Fruit fly (Drosophila melanogaster) whole organism, adult: ENCODE measurements around the gene CG6739.

ENCODE experiments used
- CG11617 ChIP-seq: fragments of 200-800 bp; sonication (Bioruptor generic); optimal IDR thresholded peaks from 2 replicates; lab custom pipeline; 2017; ENCODE audit warnings: mild to moderate bottlenecking, missing biosample characterization, missing genetic modification reagents, missing genetic modification characterization
- CG12768 ChIP-seq: fragments of 200-800 bp; sonication (Bioruptor generic); optimal IDR thresholded peaks from 2 replicates; lab custom pipeline; 2017; ENCODE audit warnings: missing biosample characterization, missing genetic modification characterization, mild to moderate bottlenecking, moderate library complexity, missing genetic modification reagents
- CG5204 ChIP-seq: fragments of 200-800 bp; sonication (Bioruptor generic); optimal IDR thresholded peaks from 2 replicates; lab custom pipeline; 2016; ENCODE audit warnings: missing biosample characterization, missing genetic modification characterization
- CG7101 ChIP-seq: fragments of 200-800 bp; sonication (Bioruptor generic); optimal IDR thresholded peaks from 2 replicates; lab custom pipeline; 2018; ENCODE audit warnings: missing biosample characterization, mild to moderate bottlenecking, missing genetic modification characterization, moderate library complexity
- Mnt ChIP-seq: fragments of 200-800 bp; sonication (Bioruptor generic); optimal IDR thresholded peaks from 2 replicates; lab custom pipeline; 2016; ENCODE audit warnings: missing biosample characterization, mild to moderate bottlenecking, missing genetic modification characterization
- bab1 ChIP-seq: fragments of 200-800 bp; sonication (Bioruptor generic); optimal IDR thresholded peaks from 3 replicates; lab custom pipeline; 2019; ENCODE audit warnings: missing biosample characterization, mild to moderate bottlenecking, missing genetic modification characterization, moderate library complexity
- kay ChIP-seq: fragments of 200-800 bp; sonication (Bioruptor generic); peaks from one replicate; lab custom pipeline; 2016; ENCODE audit warnings: missing biosample characterization, missing genetic modification characterization, borderline replicate concordance
- pad ChIP-seq: fragments of 200-800 bp; sonication (Bioruptor generic); optimal IDR thresholded peaks from 3 replicates; lab custom pipeline; 2017; ENCODE audit warnings: missing biosample characterization, missing genetic modification characterization, mild to moderate bottlenecking, moderate library complexity, missing genetic modification reagents
- toe ChIP-seq: fragments of 200-800 bp; sonication (Bioruptor generic); optimal IDR thresholded peaks from 2 replicates; lab custom pipeline; 2016; ENCODE audit warnings: missing biosample characterization, missing genetic modification characterization

dm6 chr2L:7566627-7567026 lies 41.6 kb upstream of the CG6739 start:
- TF ChIP-seq CG5204 (GFP tag; lab: Kevin White, UChicago) (no peak), bab1 (GFP tag; lab: Kevin White, UChicago) (no peak), CG12768 (GFP tag; lab: Kevin White, UChicago) (no peak), toe (GFP tag; lab: Kevin White, UChicago) (no peak), kay (GFP tag; lab: Kevin White, UChicago) (no peak), Mnt (GFP tag; lab: Kevin White, UChicago) (no peak), CG11617 (no peak), pad (GFP tag; lab: Kevin White, UChicago) (no peak), CG7101 (tag; lab: Kevin White, UChicago) (no peak)
